Fruit fly (Drosophila melanogaster) whole organism, embryonic: ENCODE measurements around the gene sob.
A peak's percentile ranks its signal among the peaks of the same experiment; 100 is the strongest.

ENCODE experiments used
- Atf-2 ChIP-seq: fragments of 200-800 bp; sonication (Bioruptor generic); optimal IDR thresholded peaks from 2 replicates; lab custom pipeline; 2016; ENCODE audit warnings: missing biosample characterization, missing genetic modification characterization
- CG10274 ChIP-seq: fragments of 200-800 bp; sonication (Bioruptor generic); optimal IDR thresholded peaks from 3 replicates; lab custom pipeline; 2017; ENCODE audit warnings: missing biosample characterization, mild to moderate bottlenecking, missing genetic modification characterization
- CG10366 ChIP-seq: fragments of 200-800 bp; sonication (Bioruptor generic); IDR thresholded peaks from 2 replicates; pipeline ENCODE4 v1.3.6; 2022; ENCODE audit warnings: missing biosample characterization, missing genetic modification characterization
- CG11504 ChIP-seq: fragments of 200-800 bp; sonication (Bioruptor generic); optimal IDR thresholded peaks from 3 replicates; lab custom pipeline; 2019; ENCODE audit warnings: missing biosample characterization, mild to moderate bottlenecking, missing genetic modification characterization, moderate library complexity
- CG11696 ChIP-seq: fragments of 200-800 bp; sonication (Bioruptor generic); IDR thresholded peaks from 2 replicates; pipeline ENCODE4 v1.3.6; 2022; ENCODE audit warnings: missing biosample characterization, missing genetic modification characterization
- CG13123 ChIP-seq: fragments of 200-800 bp; sonication (Bioruptor generic); optimal IDR thresholded peaks from 2 replicates; lab custom pipeline; 2016; ENCODE audit warnings: missing biosample characterization, missing genetic modification characterization
- CG13624 ChIP-seq: fragments of 200-800 bp; sonication (Bioruptor generic); optimal IDR thresholded peaks from 2 replicates; lab custom pipeline; 2016; ENCODE audit warnings: missing biosample characterization, missing genetic modification characterization
- CG14441 ChIP-seq: fragments of 200-800 bp; sonication (Bioruptor generic); IDR thresholded peaks from 2 replicates; pipeline ENCODE4 v1.3.6; 2022; ENCODE audit warnings: missing biosample characterization, missing genetic modification characterization
- CG1529 ChIP-seq: fragments of 200-800 bp; sonication (Bioruptor generic); optimal IDR thresholded peaks from 3 replicates; lab custom pipeline; 2018; ENCODE audit warnings: missing biosample characterization, missing genetic modification characterization
- CG16815 ChIP-seq: fragments of 200-800 bp; sonication (Bioruptor generic); optimal IDR thresholded peaks from 3 replicates; lab custom pipeline; 2017; ENCODE audit warnings: missing biosample characterization, mild to moderate bottlenecking, missing genetic modification characterization
- CG1792 ChIP-seq: fragments of 200-800 bp; sonication (Bioruptor generic); optimal IDR thresholded peaks from 2 replicates; lab custom pipeline; 2016; ENCODE audit warnings: missing biosample characterization, missing genetic modification characterization
- CG1832 ChIP-seq: fragments of 200-800 bp; sonication (Bioruptor generic); optimal IDR thresholded peaks from 2 replicates; lab custom pipeline; 2017; ENCODE audit warnings: missing biosample characterization, mild to moderate bottlenecking, missing genetic modification characterization, inconsistent platforms
- CG2678 ChIP-seq: fragments of 200-800 bp; sonication (Bioruptor generic); optimal IDR thresholded peaks from 3 replicates; lab custom pipeline; 2019; ENCODE audit warnings: missing biosample characterization, mild to moderate bottlenecking, missing genetic modification characterization, moderate library complexity
- CG30403 ChIP-seq: fragments of 200-800 bp; sonication (Bioruptor generic); optimal IDR thresholded peaks from 3 replicates; lab custom pipeline; 2016; ENCODE audit warnings: missing biosample characterization, missing genetic modification characterization
- CG31441 ChIP-seq: fragments of 200-800 bp; sonication (Bioruptor generic); IDR thresholded peaks from 2 replicates; pipeline ENCODE4 v1.3.6; 2022; ENCODE audit warnings: missing biosample characterization, missing genetic modification characterization
- CG32772 ChIP-seq: fragments of 200-800 bp; sonication (Bioruptor generic); IDR thresholded peaks from 2 replicates; pipeline ENCODE4 v1.3.6; 2022; ENCODE audit warnings: missing biosample characterization, missing genetic modification characterization
- CG3281 ChIP-seq: fragments of 200-800 bp; sonication (Bioruptor generic); optimal IDR thresholded peaks from 3 replicates; lab custom pipeline; 2017; ENCODE audit warnings: missing biosample characterization, mild to moderate bottlenecking, missing genetic modification characterization
- CG3407 ChIP-seq: fragments of 200-800 bp; sonication (Bioruptor generic); optimal IDR thresholded peaks from 2 replicates; lab custom pipeline; 2018; ENCODE audit warnings: missing biosample characterization, mild to moderate bottlenecking, missing genetic modification characterization
- CG3847 ChIP-seq: fragments of 200-800 bp; sonication (Bioruptor generic); IDR thresholded peaks from 2 replicates; pipeline ENCODE4 v1.3.6; 2022; ENCODE audit warnings: missing biosample characterization, missing genetic modification characterization
- CG42726 ChIP-seq: fragments of 200-800 bp; sonication (Bioruptor generic); IDR thresholded peaks from 2 replicates; pipeline ENCODE4 v1.3.6; 2022; ENCODE audit warnings: missing biosample characterization, missing genetic modification characterization; ENCODE audit not compliant: partially characterized antibody
- CG4282 ChIP-seq: fragments of 200-800 bp; sonication (Bioruptor generic); optimal IDR thresholded peaks from 2 replicates; lab custom pipeline; 2016; ENCODE audit warnings: missing biosample characterization, missing genetic modification characterization
- CG5953 ChIP-seq: fragments of 200-800 bp; sonication (Bioruptor generic); IDR thresholded peaks from 2 replicates; pipeline ENCODE4 v1.3.6; 2022; ENCODE audit warnings: missing biosample characterization, missing genetic modification characterization
- CG6254 ChIP-seq: fragments of 200-800 bp; sonication (Bioruptor generic); optimal IDR thresholded peaks from 3 replicates; lab custom pipeline; 2017; ENCODE audit warnings: mild to moderate bottlenecking, missing biosample characterization, missing genetic modification reagents, missing genetic modification characterization
- CG6683 ChIP-seq: fragments of 200-800 bp; sonication (Bioruptor generic); optimal IDR thresholded peaks from 2 replicates; lab custom pipeline; 2017; ENCODE audit warnings: missing biosample characterization, mild to moderate bottlenecking, missing genetic modification characterization, missing genetic modification reagents
- CG7556 ChIP-seq: fragments of 200-800 bp; sonication (Bioruptor generic); optimal IDR thresholded peaks from 2 replicates; lab custom pipeline; 2017; ENCODE audit warnings: missing biosample characterization, mild to moderate bottlenecking, missing genetic modification characterization
- CG8388 ChIP-seq: fragments of 200-800 bp; sonication (Bioruptor generic); optimal IDR thresholded peaks from 2 replicates; lab custom pipeline; 2019; ENCODE audit warnings: missing biosample characterization, mild to moderate bottlenecking, missing genetic modification characterization, moderate library complexity
- CHES-1-like ChIP-seq: fragments of 200-800 bp; sonication (Bioruptor generic); optimal IDR thresholded peaks from 2 replicates; lab custom pipeline; 2016; ENCODE audit warnings: missing biosample characterization, missing genetic modification characterization
- Hr3 ChIP-seq: fragments of 200-800 bp; sonication (Bioruptor generic); optimal IDR thresholded peaks from 3 replicates; lab custom pipeline; 2016; ENCODE audit warnings: missing biosample characterization, missing genetic modification characterization
- Hsf ChIP-seq: fragments of 200-800 bp; sonication (Bioruptor generic); optimal IDR thresholded peaks from 3 replicates; lab custom pipeline; 2016; ENCODE audit warnings: missing biosample characterization, missing genetic modification characterization
- Mes4 ChIP-seq: fragments of 200-800 bp; sonication (Bioruptor generic); optimal IDR thresholded peaks from 2 replicates; lab custom pipeline; 2016; ENCODE audit warnings: missing biosample characterization, missing genetic modification characterization
- NC2α ChIP-seq: fragments of 200-800 bp; sonication (Bioruptor generic); optimal IDR thresholded peaks from 2 replicates; lab custom pipeline; 2016; ENCODE audit warnings: missing biosample characterization, missing genetic modification characterization
- Oaz ChIP-seq: fragments of 200-800 bp; sonication (Bioruptor generic); IDR thresholded peaks from 2 replicates; pipeline ENCODE4 v1.3.6; 2022; ENCODE audit warnings: missing biosample characterization, missing genetic modification characterization
- Oli ChIP-seq: fragments of 200-800 bp; sonication (Bioruptor generic); optimal IDR thresholded peaks from 2 replicates; lab custom pipeline; 2018; ENCODE audit warnings: missing biosample characterization, mild to moderate bottlenecking, missing genetic modification characterization, moderate library complexity
- Pdp1 ChIP-seq, 2 experiments: fragments of 200-800 bp; sonication (Bioruptor generic); optimal IDR thresholded peaks; 3 replicates each; lab custom pipeline; 2016; ENCODE audit warnings: missing biosample characterization in 2 of 2, missing genetic modification characterization in 2 of 2, mild to moderate bottlenecking in 1 of 2, moderate library complexity in 1 of 2
- Sry-δ ChIP-seq: fragments of 200-800 bp; sonication (Bioruptor generic); optimal IDR thresholded peaks from 2 replicates; lab custom pipeline; 2016; ENCODE audit warnings: missing biosample characterization, missing genetic modification characterization
- Trl ChIP-seq, 3 experiments: fragments of >200 bp in 2 of 3; fragments of 200-800 bp in 1 of 3; sonication (Bioruptor generic) in 1 of 3; optimal IDR thresholded peaks; 2 replicates in 1 of 3; 3 replicates in 2 of 3; lab custom pipeline; 2016 to 2017; ENCODE audit warnings: missing biosample characterization in 1 of 3, missing genetic modification characterization in 1 of 3
- Xbp1 ChIP-seq: fragments of 200-800 bp; sonication (Bioruptor generic); optimal IDR thresholded peaks from 3 replicates; lab custom pipeline; 2016; ENCODE audit warnings: missing biosample characterization, mild to moderate bottlenecking, missing genetic modification characterization
- ato ChIP-seq: fragments of 200-800 bp; sonication (Bioruptor generic); IDR thresholded peaks from 2 replicates; pipeline ENCODE4 v1.3.6; 2022; ENCODE audit warnings: missing biosample characterization, missing genetic modification characterization; ENCODE audit not compliant: partially characterized antibody
- dysf ChIP-seq: fragments of 200-800 bp; sonication (Bioruptor generic); IDR thresholded peaks from 3 replicates; pipeline ENCODE4 v1.3.6; 2022; ENCODE audit warnings: missing biosample characterization, missing genetic modification characterization
- grn ChIP-seq: fragments of 200-800 bp; sonication (Bioruptor generic); optimal IDR thresholded peaks from 3 replicates; lab custom pipeline; 2017; ENCODE audit warnings: missing biosample characterization, missing genetic modification characterization
- luna ChIP-seq: fragments of 200-800 bp; sonication (Bioruptor generic); optimal IDR thresholded peaks from 2 replicates; lab custom pipeline; 2016; ENCODE audit warnings: missing biosample characterization, missing genetic modification characterization
- nau ChIP-seq: fragments of 200-800 bp; sonication (Bioruptor generic); optimal IDR thresholded peaks from 3 replicates; lab custom pipeline; 2017; ENCODE audit warnings: missing biosample characterization, mild to moderate bottlenecking, missing genetic modification characterization, missing genetic modification reagents
- schlank ChIP-seq: fragments of 200-800 bp; sonication (Bioruptor generic); optimal IDR thresholded peaks from 2 replicates; lab custom pipeline; 2018; ENCODE audit warnings: missing biosample characterization, mild to moderate bottlenecking, missing genetic modification characterization
- sens ChIP-seq: fragments of 200-800 bp; sonication (Bioruptor generic); peaks from one replicate; lab custom pipeline; 2016; ENCODE audit warnings: missing biosample characterization, missing genetic modification characterization
- sr ChIP-seq: fragments of 200-800 bp; sonication (Bioruptor generic); IDR thresholded peaks from 3 replicates; pipeline ENCODE4 v1.3.6; 2022; ENCODE audit warnings: missing biosample characterization, missing genetic modification characterization
- ssp ChIP-seq: fragments of 200-800 bp; sonication (Bioruptor generic); IDR thresholded peaks from 2 replicates; pipeline ENCODE4 v1.3.6; 2022; ENCODE audit warnings: missing biosample characterization, missing genetic modification characterization
- sug ChIP-seq: fragments of 200-800 bp; optimal IDR thresholded peaks from 2 replicates; lab custom pipeline; 2019; ENCODE audit warnings: missing biosample characterization, mild to moderate bottlenecking, missing genetic modification characterization, moderate library complexity
- unpg ChIP-seq: fragments of 200-800 bp; sonication (Bioruptor generic); optimal IDR thresholded peaks from 3 replicates; lab custom pipeline; 2018; ENCODE audit warnings: missing biosample characterization, mild to moderate bottlenecking, missing genetic modification characterization, moderate library complexity
- vvl ChIP-seq: fragments of 200-800 bp; sonication (Bioruptor generic); IDR thresholded peaks from 2 replicates; pipeline ENCODE4 v1.3.6; 2022; ENCODE audit warnings: missing biosample characterization, missing genetic modification characterization
- zen ChIP-seq: fragments of 200-800 bp; sonication (Bioruptor generic); optimal IDR thresholded peaks from 3 replicates; lab custom pipeline; 2018; ENCODE audit warnings: missing biosample characterization, mild to moderate bottlenecking, missing genetic modification characterization, moderate library complexity

The sob gene

DNA sequence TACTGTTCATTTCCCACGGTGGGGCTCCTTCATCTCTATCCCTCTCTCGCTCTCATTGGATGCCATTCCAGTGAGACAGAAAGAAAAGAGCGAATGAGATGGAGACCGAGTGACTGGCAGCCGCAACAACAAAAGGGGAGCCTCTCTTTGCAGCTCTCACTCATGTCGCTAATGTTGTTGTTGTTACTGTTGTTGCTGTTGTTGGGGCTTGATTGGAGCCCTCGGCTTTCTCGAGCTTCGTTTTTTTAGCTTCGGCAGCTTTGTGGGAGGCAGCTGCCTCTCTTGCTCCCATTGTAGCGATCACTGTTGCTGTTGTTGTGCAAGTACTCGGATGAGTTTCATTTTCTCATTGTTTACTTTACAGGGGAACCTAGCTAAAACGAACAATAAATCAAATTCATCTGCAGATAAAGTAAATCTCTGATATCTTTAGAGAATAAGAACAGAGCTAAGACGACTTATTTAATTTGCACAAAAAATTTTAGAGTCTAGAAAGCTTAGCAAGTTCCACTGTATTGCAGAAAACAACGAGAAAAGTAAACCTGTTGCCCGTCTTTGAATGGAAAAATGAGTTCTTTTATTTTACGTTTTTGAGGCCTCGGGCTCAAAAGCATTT, 46.2 kb downstream of the sob start (continued):
- TF ChIP-seq CG10274 (GFP tag; lab: Kevin White, UChicago) (no peak), CG7556 (GFP tag; lab: Kevin White, UChicago) (peak; percentile 9), CG13123 (GFP tag; lab: Kevin White, UChicago) (peak; percentile 23), grn (GFP tag; lab: Kevin White, UChicago) (no peak), NC2α (GFP tag; lab: Kevin White, UChicago) (no peak), CG6254 (peak; percentile 11), dysf (GFP tag; lab: Robert Waterston, UW) (peak; percentile 56), CG10366 (GFP tag; lab: Robert Waterston, UW) (peak; percentile 57), Oli (tag; lab: Kevin White, UChicago) (peak; percentile 61), CG11504 (tag; lab: Kevin White, UChicago) (peak; percentile 75), Hsf (GFP tag; lab: Kevin White, UChicago) (peak; percentile 31), CG3847 (GFP tag; lab: Robert Waterston, UW) (peak; percentile 35; the same call in 1 of the 2 replicates), CG14441 (GFP tag; lab: Robert Waterston, UW) (peak; percentile 51), sug (tag; lab: Kevin White, UChicago) (no peak), CG1832 (peak; percentile 56), CG1792 (GFP tag; lab: Kevin White, UChicago) (no peak), CG6683 (GFP tag; lab: Kevin White, UChicago) (no peak), Hr3 (GFP tag; lab: Kevin White, UChicago) (peak; percentile 16), CG42726 (GFP tag; lab: Robert Waterston, UW) (no peak), sr (GFP tag; lab: Robert Waterston, UW) (0 out of 3 replicates have a peak, but pooled peaks have one; percentile 16), Oaz (GFP tag; lab: Robert Waterston, UW) (peak; percentile 44; the same call in 1 of the 2 replicates), Trl (optimal IDR thresholded peaks at IDR 0.05; lab: Kevin White, UChicago) (peak; percentile 66 to 67), Trl (GFP tag; optimal IDR thresholded peaks at IDR 0.05; lab: Kevin White, UChicago) (peak; percentile 1), vvl (peak; percentile 79), sens (peak; percentile 91), CG4282 (GFP tag; lab: Kevin White, UChicago) (no peak), Atf-2 (GFP tag; lab: Kevin White, UChicago) (peak; percentile 49), CHES-1-like (GFP tag; lab: Kevin White, UChicago) (no peak), CG5953 (GFP tag; lab: Robert Waterston, UW) (no peak), zen (tag; lab: Kevin White, UChicago) (peak; percentile 10), CG16815 (GFP tag; lab: Kevin White, UChicago) (no peak), CG30403 (peak; percentile 64), nau (GFP tag; lab: Kevin White, UChicago) (peak; percentile 9), ssp (GFP tag; lab: Robert Waterston, UW) (0 out of 2 replicates have a peak, but pooled peaks have one; percentile 6), CG3281 (peak; percentile 27), CG3407 (GFP tag; lab: Kevin White, UChicago) (peak; percentile 7), ato (GFP tag; lab: Robert Waterston, UW) (no peak), CG1529 (peak; percentile 41), CG11696 (GFP tag; lab: Robert Waterston, UW) (no peak; the same call in 1 of the 2 replicates), luna (GFP tag; lab: Kevin White, UChicago) (peak; percentile 27), schlank (tag; lab: Kevin White, UChicago) (no peak), Mes4 (GFP tag; lab: Kevin White, UChicago) (peak; percentile 19), Xbp1 (GFP tag; lab: Kevin White, UChicago) (peak; percentile 67), CG13624 (GFP tag; lab: Kevin White, UChicago) (peak; percentile 33), CG32772 (GFP tag; lab: Robert Waterston, UW) (peak; percentile 47; the same call in 1 of the 2 replicates), unpg (GFP tag; lab: Kevin White, UChicago) (peak; percentile 69), CG8388 (GFP tag; lab: Kevin White, UChicago) (peak; percentile 59), CG2678 (tag; lab: Kevin White, UChicago) (peak; percentile 59), Pdp1 (GFP tag; optimal IDR thresholded peaks at IDR 0.05; lab: Kevin White, UChicago) (peak; percentile 44 to 51), CG31441 (GFP tag; lab: Robert Waterston, UW) (peak; percentile 59), Sry-δ (GFP tag; lab: Kevin White, UChicago) (no peak)
